Worm (Caenorhabditis elegans): ENCODE measurements around the gene dyf-4.

ce11 chrV:12560328-12560782 lies 34.8 kb upstream of the dyf-4 start, which contains the start of gene sel-1:
- no peak for TF ChIP-seq nhr-43 (tag; optimal IDR thresholded peaks at IDR 0.05; ENCODE audit: poor library complexity, severe bottlenecking)
- no peak for TF ChIP-seq ceh-82 (tag; optimal IDR thresholded peaks at IDR 0.05)
- TF ChIP-seq fos-1 (tag; optimal IDR thresholded peaks at IDR 0.05): no peak
- no peak for TF ChIP-seq nhr-77 (tag; optimal IDR thresholded peaks at IDR 0.05)
- TF ChIP-seq R02D3.7 (tag; optimal IDR thresholded peaks at IDR 0.05): peak; percentile 59
- TF ChIP-seq nhr-12 (tag; optimal IDR thresholded peaks at IDR 0.05): no peak
- TF ChIP-seq unc-39 (tag; optimal IDR thresholded peaks at IDR 0.05): no peak
- TF ChIP-seq ztf-4 (tag; optimal IDR thresholded peaks at IDR 0.05): no peak
- TF ChIP-seq nhr-237 (tag; optimal IDR thresholded peaks at IDR 0.05): no peak
